Fruit fly (Drosophila melanogaster): ENCODE measurements around the gene CG5860.

DNA sequence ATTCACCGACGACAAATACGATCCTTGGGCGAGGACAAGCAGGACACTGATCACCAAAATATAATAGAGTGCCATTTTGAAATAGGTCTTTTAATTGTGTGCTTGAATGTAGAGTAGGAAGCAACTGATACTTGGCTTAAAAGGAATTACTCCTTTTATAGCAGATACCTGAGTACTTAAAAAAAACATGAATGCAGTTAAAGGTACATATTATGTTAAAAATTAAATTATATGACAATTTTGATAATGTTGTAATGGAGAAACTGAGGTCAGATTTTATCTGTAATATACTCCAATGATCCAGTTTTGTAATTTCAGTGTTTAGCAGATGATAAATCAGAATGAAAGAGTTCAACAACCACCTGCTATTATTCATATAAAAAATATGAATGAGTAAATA lies 12.7 kb downstream of the CG5860 start, which contains the start of gene CG14332:
- TF ChIP-seq psq (optimal IDR thresholded peaks at IDR 0.05) (no peak), usp (GFP tag; optimal IDR thresholded peaks at IDR 0.05) (no peak), EcR (GFP tag; optimal IDR thresholded peaks at IDR 0.05) (no peak), pan (optimal IDR thresholded peaks at IDR 0.05) (no peak)

All from whole organism.